Worm (Caenorhabditis elegans): ENCODE measurements around the gene F57G9.3.

The F57G9.3 gene

ce11 chrII:12420486-12420885 lies 10.5 kb upstream of the F57G9.3 start, which contains the start of gene sre-26:
TSS of gene sre-26 (minus strand) at chrII:12420586.
- TF ChIP-seq nhr-41 (GFP tag; IDR thresholded peaks at IDR 0.05) (no peak), hmg-1.1 (GFP tag; IDR thresholded peaks at IDR 0.05) (no peak), zip-2 (tag; optimal IDR thresholded peaks at IDR 0.05) (no peak), unc-62 (GFP tag; optimal IDR thresholded peaks at IDR 0.05 in 1 of 2) (no peak), unc-62 (tag; optimal IDR thresholded peaks at IDR 0.05) (no peak), nhr-237 (tag; optimal IDR thresholded peaks at IDR 0.05) (no peak), unc-130 (GFP tag; optimal IDR thresholded peaks at IDR 0.05) (no peak), pha-4 (GFP tag; IDR thresholded peaks at IDR 0.05) (no peak), pha-4 (tag; optimal IDR thresholded peaks at IDR 0.05) (no peak), ceh-44 (GFP tag; IDR thresholded peaks at IDR 0.05) (no peak), F49E8.2 (tag; optimal IDR thresholded peaks at IDR 0.05; ENCODE audit: borderline replicate concordance) (no peak), jun-1 (tag; optimal IDR thresholded peaks at IDR 0.05) (no peak), daf-12 (tag; optimal IDR thresholded peaks at IDR 0.05) (no peak), nhr-6 (tag; optimal IDR thresholded peaks at IDR 0.05) (no peak), mxl-2 (GFP tag; conservative IDR thresholded peaks at IDR 0.05) (no peak), daf-19 (GFP tag; conservative IDR thresholded peaks at IDR 0.05) (no peak), nhr-76 (tag; optimal IDR thresholded peaks at IDR 0.05) (no peak), mes-2 (tag; optimal IDR thresholded peaks at IDR 0.05; ENCODE audit: poor library complexity, severe bottlenecking) (no peak)

- TF ChIP-seq nhr-237 (tag; optimal IDR thresholded peaks at IDR 0.05) (no peak), aha-1 (tag) (no peak), ZK337.2 (GFP tag; IDR thresholded peaks at IDR 0.05) (no peak), Y5F2A.4 (GFP tag; optimal IDR thresholded peaks at IDR 0.05) (no peak), cey-2 (tag; optimal IDR thresholded peaks at IDR 0.05; ENCODE audit: borderline replicate concordance, insufficient read depth) (no peak), ces-1 (GFP tag; optimal IDR thresholded peaks at IDR 0.05) (no peak), spr-3 (GFP tag; optimal IDR thresholded peaks at IDR 0.05) (no peak), nhr-77 (tag; optimal IDR thresholded peaks at IDR 0.05) (no peak), dpl-1 (GFP tag; optimal IDR thresholded peaks at IDR 0.05) (no peak), ZK546.5 (tag; optimal IDR thresholded peaks at IDR 0.05) (no peak), hmg-1.1 (GFP tag; IDR thresholded peaks at IDR 0.05) (no peak), egl-43 (GFP tag; IDR thresholded peaks at IDR 0.05) (no peak), lin-15B (tag; optimal IDR thresholded peaks at IDR 0.05) (no peak), skn-1 (tag; optimal IDR thresholded peaks at IDR 0.05) (no peak), set-16 (GFP tag; IDR thresholded peaks at IDR 0.05) (no peak), nhr-76 (tag; optimal IDR thresholded peaks at IDR 0.05) (no peak), nhr-102 (tag; optimal IDR thresholded peaks at IDR 0.05) (no peak)
Observed at ce11 chrII:12417996-12418395, 8.0 kb upstream of the F57G9.3 start.

- TF ChIP-seq lin-13 (GFP tag; optimal IDR thresholded peaks at IDR 0.05): no peak
- no peak for TF ChIP-seq pha-4 (GFP tag; IDR thresholded peaks at IDR 0.05)
- TF ChIP-seq pha-4 (tag; optimal IDR thresholded peaks at IDR 0.05): no peak
- TF ChIP-seq zip-2 (tag; optimal IDR thresholded peaks at IDR 0.05): no peak
- TF ChIP-seq ama-1 (optimal IDR thresholded peaks at IDR 0.05): no peak
- no peak for TF ChIP-seq F26F4.8 (GFP tag; conservative IDR thresholded peaks at IDR 0.05)
Observed at ce11 chrII:12417514-12417913, 7.5 kb upstream of the F57G9.3 start, which contains the start of gene sre-27. TSS of gene sre-27 (minus strand) at chrII:12417614.

ce11 chrII:12414805-12415204 lies 4.8 kb upstream of the F57G9.3 start, which contains the start of gene Y57A10C.11:
TSS of gene Y57A10C.11 (minus strand) at chrII:12414905.
- no peak for TF ChIP-seq nhr-6 (tag; optimal IDR thresholded peaks at IDR 0.05)
- TF ChIP-seq nhr-25 (tag; optimal IDR thresholded peaks at IDR 0.05; ENCODE audit: borderline replicate concordance, insufficient read depth): no peak
- no peak for TF ChIP-seq nhr-41 (GFP tag; IDR thresholded peaks at IDR 0.05)
- TF ChIP-seq nhr-11 (tag; optimal IDR thresholded peaks at IDR 0.05): no peak
- TF ChIP-seq unc-62 (GFP tag; optimal IDR thresholded peaks at IDR 0.05 in 1 of 2): peak in 1 of 2 experiments; percentile 74
- TF ChIP-seq unc-62 (tag; optimal IDR thresholded peaks at IDR 0.05): no peak
